Fruit fly (Drosophila melanogaster) S2 (cell line): ENCODE data around the gene CG11756.

ENCODE experiments used
- CG8478 ChIP-seq: fragments of >200 bp; optimal IDR thresholded peaks from 2 replicates; lab custom pipeline; 2018
- CTCF ChIP-seq, 2 experiments: fragments of >200 bp; optimal IDR thresholded peaks; 2 replicates each; lab custom pipeline; 2018

- TF ChIP-seq CG8478 (lab: Kevin White, UChicago) (no peak), CTCF (optimal IDR thresholded peaks at IDR 0.05; lab: Kevin White, UChicago) (no peak)
Measured at dm6 chrX:11348829-11349228, 909 bp downstream of the CG11756 start, which contains the start of gene CG1738.
